Worm (Caenorhabditis elegans): Measurements from ENCODE around the gene ifta-1.

- TF ChIP-seq jun-1 (tag; optimal IDR thresholded peaks at IDR 0.05) (no peak), nhr-25 (tag; optimal IDR thresholded peaks at IDR 0.05; ENCODE audit: borderline replicate concordance, insufficient read depth) (no peak), ces-1 (GFP tag; optimal IDR thresholded peaks at IDR 0.05) (no peak), snpc-4 (tag; optimal IDR thresholded peaks at IDR 0.05) (no peak), lin-15B (tag; optimal IDR thresholded peaks at IDR 0.05) (no peak), gei-8 (GFP tag; optimal IDR thresholded peaks at IDR 0.05) (no peak), mep-1 (tag; optimal IDR thresholded peaks at IDR 0.05) (no peak), nhr-77 (tag; optimal IDR thresholded peaks at IDR 0.05) (no peak), F37D6.2 (tag; optimal IDR thresholded peaks at IDR 0.05) (no peak), tra-1 (GFP tag; IDR thresholded peaks at IDR 0.05) (no peak), hlh-30 (tag; optimal IDR thresholded peaks at IDR 0.05; ENCODE audit: insufficient read depth) (no peak), dpl-1 (GFP tag; optimal IDR thresholded peaks at IDR 0.05) (no peak)
These were observed 20.1 kb upstream of the ifta-1 start for ce11 chrX:5572638-5573037.

All from whole organism, L4 larva.